Worm (Caenorhabditis elegans) whole organism, L1 larva: ENCODE data around the gene C05C10.8.

Source experiments
- C04F5.9 ChIP-seq: sonication (generic microtip); optimal IDR thresholded peaks from 2 replicates; lab custom pipeline; 2016; ENCODE audit warnings: missing genetic modification characterization, missing compliant biosample characterization
- aly-2 ChIP-seq: fragments of 150-350 bp; optimal IDR thresholded peaks from 2 replicates; lab custom pipeline; 2014; ENCODE audit warnings: missing biosample characterization, missing genetic modification characterization
- ama-1 ChIP-seq: fragments of 150-350 bp; optimal IDR thresholded peaks from 2 replicates; lab custom pipeline; 2014
- blmp-1 ChIP-seq: fragments of 150-350 bp; optimal IDR thresholded peaks from 2 replicates; lab custom pipeline; 2014; ENCODE audit warnings: missing biosample characterization, missing genetic modification characterization
- ceh-63 ChIP-seq: fragments of 200-800 bp; sonication (Bioruptor generic); optimal IDR thresholded peaks from 2 replicates; lab custom pipeline; 2018; ENCODE audit warnings: mild to moderate bottlenecking, missing genetic modification characterization, missing compliant biosample characterization
- ceh-8 ChIP-seq: fragments of 200-800 bp; sonication (Bioruptor generic); optimal IDR thresholded peaks from 2 replicates; lab custom pipeline; 2018; ENCODE audit warnings: mild to moderate bottlenecking, missing genetic modification characterization, moderate library complexity, missing compliant biosample characterization
- ceh-82 ChIP-seq, 3 experiments: fragments of 150-350 bp in 1 of 3; sonication (generic microtip) in 2 of 3; optimal IDR thresholded peaks; 2 replicates each; lab custom pipeline; 2014 to 2017; ENCODE audit warnings: missing biosample characterization in 3 of 3, missing genetic modification characterization in 3 of 3
- ces-1 ChIP-seq: fragments of 150-350 bp; optimal IDR thresholded peaks from 2 replicates; lab custom pipeline; 2014; ENCODE audit warnings: missing biosample characterization, missing genetic modification reagents, missing genetic modification characterization
- dsc-1 ChIP-seq: sonication (generic microtip); optimal IDR thresholded peaks from 2 replicates; lab custom pipeline; 2016; ENCODE audit warnings: mild to moderate bottlenecking, missing genetic modification characterization, missing compliant biosample characterization
- efl-1 ChIP-seq, 4 experiments: fragments of 150-350 bp; optimal IDR thresholded peaks in 3 of 4; peaks in 1 of 4; 1 replicate in 1 of 4; 2 replicates in 3 of 4; lab custom pipeline; 2014; ENCODE audit warnings: missing biosample characterization in 2 of 4, missing genetic modification characterization in 2 of 4, missing genetic modification reagents in 2 of 4
- efl-3 ChIP-seq: fragments of 200-800 bp; sonication (Bioruptor generic); optimal IDR thresholded peaks from 2 replicates; lab custom pipeline; 2018; ENCODE audit warnings: mild to moderate bottlenecking, missing genetic modification characterization, missing compliant biosample characterization
- egl-27 ChIP-seq, 2 experiments: fragments of 150-350 bp in 1 of 2; sonication (generic microtip); optimal IDR thresholded peaks; 3 replicates each; lab custom pipeline; 2017 to 2018; ENCODE audit warnings: missing biosample characterization in 2 of 2, missing genetic modification characterization in 2 of 2, missing genetic modification reagents in 2 of 2
- elt-2 ChIP-seq: sonication (generic microtip); optimal IDR thresholded peaks from 2 replicates; lab custom pipeline; 2016; ENCODE audit warnings: missing genetic modification characterization, mild to moderate bottlenecking, inconsistent platforms, missing compliant biosample characterization, missing genetic modification reagents
- elt-3 ChIP-seq, 6 experiments: fragments of 150-350 bp in 1 of 6; sonication (generic microtip); optimal IDR thresholded peaks; 2 replicates each; lab custom pipeline; 2017 to 2018; ENCODE audit warnings: missing biosample characterization in 6 of 6, missing genetic modification characterization in 6 of 6, inconsistent platforms in 1 of 6
- fkh-10 ChIP-seq: sonication (generic microtip); optimal IDR thresholded peaks from 2 replicates; lab custom pipeline; 2017; ENCODE audit warnings: missing biosample characterization, missing genetic modification reagents, missing genetic modification characterization
- fkh-8 ChIP-seq: sonication (generic microtip); optimal IDR thresholded peaks from 2 replicates; lab custom pipeline; 2016; ENCODE audit warnings: mild to moderate bottlenecking, missing genetic modification characterization, missing compliant biosample characterization
- fos-1 ChIP-seq: fragments of 150-350 bp; optimal IDR thresholded peaks from 2 replicates; lab custom pipeline; 2014; ENCODE audit warnings: missing biosample characterization, missing genetic modification characterization
- hlh-4 ChIP-seq: sonication (generic microtip); optimal IDR thresholded peaks from 2 replicates; lab custom pipeline; 2016; ENCODE audit warnings: mild to moderate bottlenecking, missing genetic modification characterization, missing compliant biosample characterization
- hpl-2 ChIP-seq: fragments of 150-350 bp; optimal IDR thresholded peaks from 2 replicates; lab custom pipeline; 2014; ENCODE audit warnings: missing biosample characterization, missing genetic modification reagents, missing genetic modification characterization
- irx-1 ChIP-seq: sonication (generic microtip); optimal IDR thresholded peaks from 2 replicates; lab custom pipeline; 2016; ENCODE audit warnings: missing genetic modification characterization, missing compliant biosample characterization
- isw-1 ChIP-seq: fragments of 200-800 bp; sonication (Bioruptor generic); IDR thresholded peaks from 2 replicates; pipeline ENCODE4 v1.3.6; 2022; ENCODE audit warnings: missing genetic modification characterization, missing compliant biosample characterization
- jun-1 ChIP-seq: fragments of 150-350 bp; optimal IDR thresholded peaks from 2 replicates; lab custom pipeline; 2014; ENCODE audit warnings: missing biosample characterization, missing genetic modification reagents, missing genetic modification characterization
- lin-13 ChIP-seq: fragments of 150-350 bp; optimal IDR thresholded peaks from 2 replicates; lab custom pipeline; 2014; ENCODE audit warnings: missing biosample characterization, missing genetic modification reagents, missing genetic modification characterization
- lin-15B ChIP-seq: fragments of 150-350 bp; sonication (generic microtip); optimal IDR thresholded peaks from 3 replicates; lab custom pipeline; 2014; ENCODE audit warnings: missing biosample characterization, missing genetic modification characterization
- lin-39 ChIP-seq: fragments of 150-350 bp; optimal IDR thresholded peaks from 2 replicates; lab custom pipeline; 2014; ENCODE audit warnings: missing biosample characterization, missing genetic modification reagents, missing genetic modification characterization
- lir-3 ChIP-seq: sonication (generic microtip); optimal IDR thresholded peaks from 2 replicates; lab custom pipeline; 2016; ENCODE audit warnings: mild to moderate bottlenecking, missing genetic modification characterization, moderate library complexity, missing compliant biosample characterization; ENCODE audit not compliant: poor library complexity
- mab-9 ChIP-seq: fragments of 200-800 bp; sonication (Bioruptor generic); IDR thresholded peaks from 2 replicates; pipeline ENCODE4 v1.3.6; 2022; ENCODE audit warnings: missing genetic modification reagents, missing genetic modification characterization, missing compliant biosample characterization
- mef-2 ChIP-seq: fragments of 150-350 bp; optimal IDR thresholded peaks from 2 replicates; lab custom pipeline; 2014; ENCODE audit warnings: missing biosample characterization, missing genetic modification characterization
- mep-1 ChIP-seq: fragments of 150-350 bp; optimal IDR thresholded peaks from 2 replicates; lab custom pipeline; 2014; ENCODE audit warnings: missing biosample characterization, missing genetic modification characterization
- nhr-19 ChIP-seq: fragments of 200-800 bp; sonication (Bioruptor generic); conservative IDR thresholded peaks from 2 replicates; pipeline ENCODE4 v1.3.6; 2022; ENCODE audit warnings: missing genetic modification characterization, missing compliant biosample characterization
- nhr-20 ChIP-seq: sonication (generic microtip); optimal IDR thresholded peaks from 2 replicates; lab custom pipeline; 2016; ENCODE audit warnings: mild to moderate bottlenecking, missing genetic modification characterization, missing compliant biosample characterization
- nhr-237 ChIP-seq: fragments of 150-350 bp; optimal IDR thresholded peaks from 2 replicates; lab custom pipeline; 2014; ENCODE audit warnings: missing biosample characterization, missing genetic modification characterization
- nhr-76 ChIP-seq: sonication (generic microtip); optimal IDR thresholded peaks from 2 replicates; lab custom pipeline; 2017; ENCODE audit warnings: missing biosample characterization, missing genetic modification characterization
- nhr-77 ChIP-seq: fragments of 150-350 bp; optimal IDR thresholded peaks from 2 replicates; lab custom pipeline; 2014; ENCODE audit warnings: missing biosample characterization, missing genetic modification characterization
- nhr-84 ChIP-seq: sonication (generic microtip); optimal IDR thresholded peaks from 2 replicates; lab custom pipeline; 2017; ENCODE audit warnings: missing biosample characterization, missing genetic modification characterization
- nhr-85 ChIP-seq: sonication (generic microtip); peaks from one replicate; lab custom pipeline; 2016; ENCODE audit warnings: missing genetic modification characterization, inconsistent platforms, missing compliant biosample characterization
- pqm-1 ChIP-seq: sonication (generic microtip); optimal IDR thresholded peaks from 3 replicates; lab custom pipeline; 2017; ENCODE audit warnings: missing biosample characterization, missing genetic modification characterization
- rnt-1 ChIP-seq: sonication (generic microtip); optimal IDR thresholded peaks from 2 replicates; lab custom pipeline; 2016; ENCODE audit warnings: mild to moderate bottlenecking, missing genetic modification characterization, moderate library complexity, missing compliant biosample characterization
- snpc-4 ChIP-seq: fragments of 150-350 bp; optimal IDR thresholded peaks from 2 replicates; lab custom pipeline; 2014; ENCODE audit warnings: missing biosample characterization, missing genetic modification characterization
- sox-4 ChIP-seq: sonication (generic microtip); optimal IDR thresholded peaks from 2 replicates; lab custom pipeline; 2016; ENCODE audit warnings: missing genetic modification characterization, missing compliant biosample characterization
- sup-37 ChIP-seq: fragments of 200-800 bp; sonication (Bioruptor generic); optimal IDR thresholded peaks from 2 replicates; lab custom pipeline; 2018; ENCODE audit warnings: mild to moderate bottlenecking, missing genetic modification characterization, missing compliant biosample characterization
- unc-30 ChIP-seq: sonication (generic microtip); optimal IDR thresholded peaks from 2 replicates; lab custom pipeline; 2017; ENCODE audit warnings: missing biosample characterization, missing genetic modification characterization
- unc-86 ChIP-seq: sonication (generic microtip); optimal IDR thresholded peaks from 2 replicates; lab custom pipeline; 2016; ENCODE audit warnings: missing genetic modification characterization, missing compliant biosample characterization
- xbp-1 ChIP-seq: sonication (generic microtip); optimal IDR thresholded peaks from 2 replicates; lab custom pipeline; 2016; ENCODE audit warnings: missing genetic modification characterization, missing compliant biosample characterization
- zag-1 ChIP-seq: fragments of 150-350 bp; optimal IDR thresholded peaks from 2 replicates; lab custom pipeline; 2014; ENCODE audit warnings: missing biosample characterization, missing genetic modification characterization
- zip-4 ChIP-seq: fragments of 200-800 bp; sonication (Bioruptor generic); optimal IDR thresholded peaks from 2 replicates; lab custom pipeline; 2018; ENCODE audit warnings: mild to moderate bottlenecking, missing genetic modification characterization, moderate library complexity, missing compliant biosample characterization
- ztf-4 ChIP-seq: fragments of 150-350 bp; optimal IDR thresholded peaks from 2 replicates; lab custom pipeline; 2014; ENCODE audit warnings: missing biosample characterization, missing genetic modification characterization

The C05C10.8 gene

DNA sequence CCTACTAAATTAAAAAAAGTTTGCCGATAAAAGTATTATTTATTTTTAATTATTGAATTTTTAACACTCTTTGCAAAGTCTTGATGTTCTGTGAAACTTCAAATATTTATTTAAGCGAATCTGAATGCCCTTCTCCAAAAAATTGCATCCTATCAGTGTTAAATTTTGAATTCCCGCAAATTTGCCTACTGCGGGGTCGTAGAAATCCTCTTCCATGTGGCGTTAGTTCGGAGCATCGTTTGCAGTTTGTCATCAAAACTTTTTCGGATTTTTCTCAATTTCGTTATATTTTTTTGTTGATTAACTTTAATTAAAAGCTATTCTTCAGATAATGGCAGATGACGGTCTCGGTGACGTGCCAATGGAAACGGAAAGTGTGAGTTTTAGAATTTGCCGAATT, 22.6 kb upstream of the C05C10.8 start, which contains the start of gene ufd-3 (continued):
- TF ChIP-seq efl-3 (no peak), sox-4 (tag; lab: Kevin White, UChicago) (peak; percentile 92), mep-1 (tag; lab: Kevin White, UChicago) (peak; percentile 95), nhr-84 (tag; lab: Kevin White, UChicago) (no peak), rnt-1 (tag; lab: Kevin White, UChicago) (peak; percentile 99), snpc-4 (peak; percentile 78), unc-30 (tag; lab: Kevin White, UChicago) (no peak), hpl-2 (GFP tag; lab: Kevin White, UChicago) (peak; percentile 12)
- TF ChIP-seq, all 84 proteins: peak for 65

DNA sequence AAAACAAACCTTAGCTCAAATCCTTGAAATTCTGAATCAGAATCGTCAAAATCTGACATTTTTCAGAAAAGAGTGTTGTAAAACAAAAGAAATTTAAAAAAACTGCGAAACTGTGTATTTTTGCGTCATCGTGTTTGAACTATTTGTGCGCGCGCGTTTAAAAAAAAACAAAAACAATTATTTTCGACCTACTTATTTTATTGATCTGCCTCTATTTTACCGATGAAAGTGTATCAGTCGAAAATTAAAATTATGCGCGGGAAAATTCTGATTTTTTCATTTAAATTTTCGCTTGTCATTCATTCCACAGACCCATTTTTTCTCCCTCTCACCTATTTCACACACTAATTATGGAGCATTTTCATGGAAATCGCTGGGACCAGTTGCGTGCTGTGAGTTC, 21.1 kb upstream of the C05C10.8 start, which contains the start of the genes C05C10.7 and C05C10.5:
Gene C05C10.7, minus strand, starts transcription at position 95 of the 400 bp plus-strand sequence.
Gene C05C10.5, plus strand, starts transcription at position 164 of the 400 bp plus-strand sequence.
- TF ChIP-seq aly-2 (no peak), efl-1 (optimal IDR thresholded peaks at IDR 0.05; lab: Kevin White, UChicago) (peak in 1 of 2 experiments; percentile 10), efl-1 (GFP tag; optimal IDR thresholded peaks at IDR 0.05 in 1 of 2; lab: Kevin White, UChicago) (peak in 1 of 2 experiments; percentile 58), zip-4 (GFP tag; lab: Kevin White, UChicago) (no peak)

DNA sequence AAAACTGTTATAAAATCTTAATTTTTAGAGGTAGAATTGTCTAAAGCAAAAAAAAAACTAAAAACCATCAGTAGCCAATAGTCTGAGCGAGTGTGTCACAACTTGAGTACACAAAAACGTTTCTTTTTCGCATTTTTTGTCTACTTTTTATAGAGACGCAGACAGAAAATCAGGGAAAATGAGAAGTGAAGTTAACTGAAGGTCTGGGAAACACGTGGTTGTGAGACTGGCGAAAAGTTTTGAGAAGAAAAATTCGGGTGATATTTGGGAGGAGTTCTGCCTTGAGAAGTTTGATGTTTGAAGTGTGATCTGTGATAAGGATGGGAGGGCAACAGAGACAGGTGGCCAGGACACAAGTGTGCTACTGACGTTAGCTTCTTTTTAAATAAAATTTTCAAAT, 19.8 kb upstream of the C05C10.8 start:
- TF ChIP-seq rnt-1 (tag; lab: Kevin White, UChicago) (peak; percentile 76), pqm-1 (tag; lab: Kevin White, UChicago) (no peak), blmp-1 (tag; lab: Kevin White, UChicago) (peak; percentile 97), fkh-10 (GFP tag; lab: Kevin White, UChicago) (no peak), ces-1 (GFP tag; lab: Kevin White, UChicago) (no peak), efl-1 (optimal IDR thresholded peaks at IDR 0.05; lab: Kevin White, UChicago) (peak; percentile 62 to 74), efl-1 (GFP tag; optimal IDR thresholded peaks at IDR 0.05 in 1 of 2; lab: Kevin White, UChicago) (peak; percentile 68 to 96), unc-30 (tag; lab: Kevin White, UChicago) (no peak), elt-2 (tag; lab: Kevin White, UChicago) (peak; percentile 54), sox-4 (tag; lab: Kevin White, UChicago) (no peak), lin-15B (tag; lab: Kevin White, UChicago) (peak; percentile 11), nhr-77 (tag; lab: Kevin White, UChicago) (peak; percentile 78), zag-1 (tag; lab: Kevin White, UChicago) (no peak), egl-27 (tag; optimal IDR thresholded peaks at IDR 0.05; lab: Kevin White, UChicago) (peak; percentile 11 to 75), isw-1 (0 out of 2 replicates have a peak, but pooled peaks have one; percentile 3), unc-86 (no peak), xbp-1 (tag; lab: Kevin White, UChicago) (peak; percentile 50), lin-39 (tag; lab: Kevin White, UChicago) (peak; percentile 42), fkh-8 (tag; lab: Kevin White, UChicago) (peak; percentile 56), irx-1 (tag; lab: Kevin White, UChicago) (peak; percentile 34), nhr-85 (tag; lab: Kevin White, UChicago) (peak; percentile 93), nhr-19 (peak; percentile 83), mep-1 (tag; lab: Kevin White, UChicago) (peak; percentile 87), snpc-4 (peak; percentile 40), ztf-4 (tag; lab: Kevin White, UChicago) (peak; percentile 60), sup-37 (GFP tag; lab: Kevin White, UChicago) (peak; percentile 32), ama-1 (lab: Kevin White, UChicago) (peak; percentile 41), mef-2 (no peak), lir-3 (tag; lab: Kevin White, UChicago) (peak; percentile 66), ceh-82 (tag; optimal IDR thresholded peaks at IDR 0.05; lab: Kevin White, UChicago) (peak; percentile 14 to 59 (median 26)), hpl-2 (GFP tag; lab: Kevin White, UChicago) (no peak), dsc-1 (peak; percentile 43), C04F5.9 (peak; percentile 20), nhr-20 (peak; percentile 94), lin-13 (GFP tag; lab: Kevin White, UChicago) (peak; percentile 83), nhr-76 (tag; lab: Kevin White, UChicago) (peak; percentile 22), fos-1 (tag; lab: Kevin White, UChicago) (peak; percentile 65), hlh-4 (no peak), nhr-237 (tag; lab: Kevin White, UChicago) (peak; percentile 19), zip-4 (GFP tag; lab: Kevin White, UChicago) (no peak), elt-3 (tag; optimal IDR thresholded peaks at IDR 0.05; lab: Kevin White, UChicago) (peak in 3 of 6 experiments; percentile 70 to 98 (median 75)), ceh-8 (GFP tag; lab: Kevin White, UChicago) (no peak), ceh-63 (no peak), jun-1 (tag; lab: Kevin White, UChicago) (no peak), mab-9 (no peak)
